Fruit fly (Drosophila melanogaster) whole organism, wandering third instar larva: ENCODE measurements around the gene CG1638.

Experiments
- Abd-B ChIP-seq: fragments of >200 bp; optimal IDR thresholded peaks from 2 replicates; lab custom pipeline; 2017; ENCODE audit warnings: missing biosample characterization, missing genetic modification characterization
- CG32264 ChIP-seq: fragments of 200-800 bp; sonication (Bioruptor generic); optimal IDR thresholded peaks from 2 replicates; lab custom pipeline; 2016; ENCODE audit warnings: missing biosample characterization, missing genetic modification characterization
- CG9705 ChIP-seq: fragments of 200-800 bp; sonication (Bioruptor generic); optimal IDR thresholded peaks from 2 replicates; lab custom pipeline; 2018; ENCODE audit warnings: missing biosample characterization, mild to moderate bottlenecking, missing genetic modification characterization
- CrebA ChIP-seq: fragments of 200-800 bp; sonication (Bioruptor generic); optimal IDR thresholded peaks from 2 replicates; lab custom pipeline; 2016; ENCODE audit warnings: missing biosample characterization, mild to moderate bottlenecking, missing genetic modification characterization, borderline replicate concordance
- Dfd ChIP-seq: fragments of >200 bp; optimal IDR thresholded peaks from 2 replicates; lab custom pipeline; 2017; ENCODE audit warnings: missing biosample characterization, missing genetic modification characterization
- Dif ChIP-seq: fragments of 200-275, 200-300 bp; sonication (Bioruptor generic); optimal IDR thresholded peaks from 2 replicates; lab custom pipeline; 2018; ENCODE audit warnings: missing biosample characterization, missing genetic modification characterization; ENCODE audit not compliant: partially characterized antibody
- GATAd ChIP-seq: sonication (Bioruptor generic); optimal IDR thresholded peaks from 2 replicates; lab custom pipeline; 2016; ENCODE audit warnings: missing biosample characterization, missing genetic modification characterization
- HLH106 ChIP-seq: fragments of 200-800 bp; optimal IDR thresholded peaks from 3 replicates; lab custom pipeline; 2019; ENCODE audit warnings: missing biosample characterization, mild to moderate bottlenecking, missing genetic modification characterization, moderate library complexity
- Hnf4 ChIP-seq: fragments of 200-800 bp; sonication (Bioruptor generic); optimal IDR thresholded peaks from 2 replicates; lab custom pipeline; 2016; ENCODE audit warnings: missing biosample characterization, mild to moderate bottlenecking, missing genetic modification characterization
- Hr78 ChIP-seq: fragments of >200 bp; optimal IDR thresholded peaks from 2 replicates; lab custom pipeline; 2017; ENCODE audit warnings: missing biosample characterization, missing genetic modification characterization
- Hr83 ChIP-seq: fragments of 200-300 bp; sonication (Bioruptor generic); optimal IDR thresholded peaks from 2 replicates; lab custom pipeline; 2016; ENCODE audit warnings: missing biosample characterization, mild to moderate bottlenecking, missing genetic modification characterization, moderate library complexity; ENCODE audit not compliant: poor library complexity, severe bottlenecking
- Jra ChIP-seq: sonication (Bioruptor generic); optimal IDR thresholded peaks from 2 replicates; lab custom pipeline; 2016; ENCODE audit warnings: missing biosample characterization, missing genetic modification characterization
- Mio ChIP-seq: sonication (Bioruptor generic); optimal IDR thresholded peaks from 2 replicates; lab custom pipeline; 2016; ENCODE audit warnings: missing biosample characterization, missing genetic modification characterization
- Myc ChIP-seq: fragments of >200 bp; optimal IDR thresholded peaks from 2 replicates; lab custom pipeline; 2017
- N ChIP-seq: fragments of >200 bp; optimal IDR thresholded peaks from 2 replicates; lab custom pipeline; 2018; ENCODE audit warnings: missing biosample characterization, missing external identifiers, missing genetic modification characterization
- OdsH ChIP-seq: fragments of 200-800 bp; sonication (Bioruptor generic); optimal IDR thresholded peaks from 2 replicates; lab custom pipeline; 2016; ENCODE audit warnings: missing biosample characterization, mild to moderate bottlenecking, missing genetic modification characterization
- Rel ChIP-seq, 2 experiments: fragments of 200-800 bp; sonication (Bioruptor generic) in 1 of 2; optimal IDR thresholded peaks; 2 replicates in 1 of 2; 3 replicates in 1 of 2; lab custom pipeline; 2016 to 2019; ENCODE audit warnings: mild to moderate bottlenecking in 2 of 2, missing biosample characterization in 2 of 2, missing genetic modification characterization in 2 of 2, moderate library complexity in 1 of 2
- Sp1 ChIP-seq: fragments of 200-800 bp; sonication (Bioruptor generic); optimal IDR thresholded peaks from 3 replicates; lab custom pipeline; 2019; ENCODE audit warnings: missing biosample characterization, mild to moderate bottlenecking, missing genetic modification characterization, moderate library complexity
- Vsx2 ChIP-seq: fragments of 200-300, 225-300 bp; sonication (Bioruptor generic); optimal IDR thresholded peaks from 2 replicates; lab custom pipeline; 2018; ENCODE audit warnings: missing biosample characterization, missing genetic modification characterization; ENCODE audit not compliant: partially characterized antibody
- br ChIP-seq: fragments of 200-800 bp; sonication (Bioruptor generic); optimal IDR thresholded peaks from 2 replicates; lab custom pipeline; 2016; ENCODE audit warnings: missing biosample characterization, missing genetic modification characterization
- brk ChIP-seq: fragments of 200-800 bp; sonication (Bioruptor generic); optimal IDR thresholded peaks from 2 replicates; lab custom pipeline; 2016; ENCODE audit warnings: missing biosample characterization, mild to moderate bottlenecking, missing genetic modification characterization
- dl ChIP-seq, 2 experiments: fragments of 175-275, 200-275 bp in 1 of 2; fragments of 200-275 bp in 1 of 2; sonication (Bioruptor generic); optimal IDR thresholded peaks; lab custom pipeline; 2018; ENCODE audit warnings: mild to moderate bottlenecking in 2 of 2, missing biosample characterization in 2 of 2, missing genetic modification characterization in 2 of 2, moderate library complexity in 2 of 2; ENCODE audit not compliant: partially characterized antibody in 2 of 2, insufficient read depth in 1 of 2
- dmrt93B ChIP-seq: fragments of 200-800 bp; sonication (Bioruptor generic); optimal IDR thresholded peaks from 2 replicates; lab custom pipeline; 2018; ENCODE audit warnings: missing biosample characterization, mild to moderate bottlenecking, missing genetic modification characterization
- dsf ChIP-seq: sonication (Bioruptor generic); optimal IDR thresholded peaks from 2 replicates; lab custom pipeline; 2016; ENCODE audit warnings: missing biosample characterization, missing genetic modification characterization, borderline replicate concordance
- ey ChIP-seq: fragments of 200-800 bp; sonication (Bioruptor generic); optimal IDR thresholded peaks from 2 replicates; lab custom pipeline; 2016; ENCODE audit warnings: missing biosample characterization, missing genetic modification characterization
- foxo ChIP-seq, 2 experiments: fragments of 200-800 bp; sonication (Bioruptor generic); optimal IDR thresholded peaks; 2 replicates in 1 of 2; 3 replicates in 1 of 2; lab custom pipeline; 2016 to 2017; ENCODE audit warnings: missing biosample characterization in 2 of 2, missing genetic modification characterization in 2 of 2
- fru ChIP-seq: fragments of 200-800 bp; sonication (Bioruptor generic); optimal IDR thresholded peaks from 3 replicates; lab custom pipeline; 2016; ENCODE audit warnings: missing biosample characterization, mild to moderate bottlenecking, missing genetic modification characterization
- h ChIP-seq: fragments of 200-800 bp; sonication (Bioruptor generic); optimal IDR thresholded peaks from 3 replicates; lab custom pipeline; 2016; ENCODE audit warnings: missing biosample characterization, mild to moderate bottlenecking, missing genetic modification characterization
- jim ChIP-seq: fragments of 175-275, 200-325 bp; sonication (Bioruptor generic); optimal IDR thresholded peaks from 2 replicates; lab custom pipeline; 2016; ENCODE audit warnings: missing biosample characterization, mild to moderate bottlenecking, missing genetic modification characterization
- lola ChIP-seq: fragments of >200 bp; optimal IDR thresholded peaks from 2 replicates; lab custom pipeline; 2017; ENCODE audit warnings: missing biosample characterization, missing genetic modification characterization
- pan ChIP-seq: fragments of >200 bp; optimal IDR thresholded peaks from 2 replicates; lab custom pipeline; 2017
- psq ChIP-seq: fragments of 200-800 bp; sonication (Bioruptor generic); optimal IDR thresholded peaks from 3 replicates; lab custom pipeline; 2017; ENCODE audit warnings: missing biosample characterization, mild to moderate bottlenecking, missing genetic modification characterization, moderate library complexity
- rgr ChIP-seq: fragments of 200-800 bp; sonication (Bioruptor generic); optimal IDR thresholded peaks from 3 replicates; lab custom pipeline; 2016; ENCODE audit warnings: missing biosample characterization, mild to moderate bottlenecking, missing genetic modification characterization
- sage ChIP-seq: fragments of 200-800 bp; sonication (Bioruptor generic); optimal IDR thresholded peaks from 2 replicates; lab custom pipeline; 2016; ENCODE audit warnings: missing biosample characterization, mild to moderate bottlenecking, missing genetic modification characterization
- sv ChIP-seq: fragments of 200-800 bp; sonication (Bioruptor generic); optimal IDR thresholded peaks from 3 replicates; lab custom pipeline; 2016; ENCODE audit warnings: missing biosample characterization, missing genetic modification characterization
- tai ChIP-seq: sonication (Bioruptor generic); optimal IDR thresholded peaks from 2 replicates; lab custom pipeline; 2016; ENCODE audit warnings: missing biosample characterization, missing genetic modification characterization
- usp ChIP-seq: fragments of >200 bp; optimal IDR thresholded peaks from 2 replicates; lab custom pipeline; 2017; ENCODE audit warnings: missing biosample characterization, missing genetic modification characterization
- woc ChIP-seq: sonication (Bioruptor generic); optimal IDR thresholded peaks from 2 replicates; lab custom pipeline; 2016; ENCODE audit warnings: missing biosample characterization, mild to moderate bottlenecking, missing genetic modification characterization

CG1638 gene

dm6 chr3R:31596071-31596883, 5.9 kb downstream of the CG1638 start, which contains the start of gene RpL6:
TSS of gene RpL6 (minus strand) at chr3R:31596204.
- TF ChIP-seq HLH106 (tag; lab: Kevin White, UChicago): no peak
- TF ChIP-seq sv (GFP tag; lab: Kevin White, UChicago): no peak
- peak; percentile 70 for TF ChIP-seq brk (GFP tag; lab: Kevin White, UChicago)
- TF ChIP-seq ey (GFP tag; lab: Kevin White, UChicago): no peak
- TF ChIP-seq OdsH (GFP tag; lab: Kevin White, UChicago): no peak
- peak; percentile 15 for TF ChIP-seq Jra (GFP tag; lab: Kevin White, UChicago)
- no peak for TF ChIP-seq CrebA (GFP tag; lab: Kevin White, UChicago)
- TF ChIP-seq Mio (GFP tag; lab: Kevin White, UChicago): no peak
- TF ChIP-seq dsf (GFP tag; lab: Kevin White, UChicago): no peak
- TF ChIP-seq usp (GFP tag; lab: Kevin White, UChicago): no peak
- TF ChIP-seq CG32264 (GFP tag; lab: Kevin White, UChicago): no peak
- peak; percentile 13 for TF ChIP-seq Myc
- TF ChIP-seq Hnf4 (GFP tag; lab: Kevin White, UChicago): peak; percentile 35
- TF ChIP-seq lola (GFP tag; lab: Kevin White, UChicago): no peak
- TF ChIP-seq h (GFP tag; lab: Kevin White, UChicago): peak; percentile 32
- TF ChIP-seq Dfd (GFP tag; lab: Kevin White, UChicago): no peak
- no peak for TF ChIP-seq fru (GFP tag; lab: Kevin White, UChicago)
- TF ChIP-seq Rel (GFP tag; optimal IDR thresholded peaks at IDR 0.05; lab: Kevin White, UChicago): no peak
- peak; percentile 20 for TF ChIP-seq Rel (tag; optimal IDR thresholded peaks at IDR 0.05; lab: Kevin White, UChicago)
- TF ChIP-seq GATAd: no peak
- no peak for TF ChIP-seq CG9705
- TF ChIP-seq dl (GFP tag; optimal IDR thresholded peaks at IDR 0.05; lab: Kevin White, UChicago; ENCODE audit: insufficient read depth in 1 of 2, partially characterized antibody in 2 of 2): no peak
- TF ChIP-seq Sp1 (GFP tag; lab: Kevin White, UChicago): peak; percentile 45
- no peak for TF ChIP-seq Dif (GFP tag; lab: Kevin White, UChicago)
- no peak for TF ChIP-seq jim (GFP tag; lab: Kevin White, UChicago)
- no peak for TF ChIP-seq pan (lab: Kevin White, UChicago)
- no peak for TF ChIP-seq tai (GFP tag; lab: Kevin White, UChicago)
- no peak for TF ChIP-seq Hr78 (GFP tag; lab: Kevin White, UChicago)
- TF ChIP-seq sage (GFP tag; lab: Kevin White, UChicago): no peak
- TF ChIP-seq dmrt93B (GFP tag; lab: Kevin White, UChicago): no peak
- no peak for TF ChIP-seq rgr (GFP tag; lab: Kevin White, UChicago)
- TF ChIP-seq foxo (GFP tag; optimal IDR thresholded peaks at IDR 0.05; lab: Kevin White, UChicago): peak in 1 of 2 experiments; percentile 30
- TF ChIP-seq br: no peak
- TF ChIP-seq N (GFP tag; lab: Kevin White, UChicago): no peak
- TF ChIP-seq woc (GFP tag; lab: Kevin White, UChicago): no peak
- TF ChIP-seq Abd-B: no peak
- TF ChIP-seq psq (GFP tag; lab: Kevin White, UChicago): no peak
- no peak for TF ChIP-seq Vsx2 (GFP tag; lab: Kevin White, UChicago)
- peak; percentile 15 for TF ChIP-seq Hr83 (GFP tag; lab: Kevin White, UChicago)
